Worm (Caenorhabditis elegans) whole organism, dauer: Measurements from ENCODE around the gene F41C3.8.

Experiments used
- unc-62 ChIP-seq: sonication (generic microtip); optimal IDR thresholded peaks from 2 replicates; lab custom pipeline; 2017; ENCODE audit warnings: missing biosample characterization, missing genetic modification reagents, missing genetic modification characterization

The F41C3.8 gene

DNA sequence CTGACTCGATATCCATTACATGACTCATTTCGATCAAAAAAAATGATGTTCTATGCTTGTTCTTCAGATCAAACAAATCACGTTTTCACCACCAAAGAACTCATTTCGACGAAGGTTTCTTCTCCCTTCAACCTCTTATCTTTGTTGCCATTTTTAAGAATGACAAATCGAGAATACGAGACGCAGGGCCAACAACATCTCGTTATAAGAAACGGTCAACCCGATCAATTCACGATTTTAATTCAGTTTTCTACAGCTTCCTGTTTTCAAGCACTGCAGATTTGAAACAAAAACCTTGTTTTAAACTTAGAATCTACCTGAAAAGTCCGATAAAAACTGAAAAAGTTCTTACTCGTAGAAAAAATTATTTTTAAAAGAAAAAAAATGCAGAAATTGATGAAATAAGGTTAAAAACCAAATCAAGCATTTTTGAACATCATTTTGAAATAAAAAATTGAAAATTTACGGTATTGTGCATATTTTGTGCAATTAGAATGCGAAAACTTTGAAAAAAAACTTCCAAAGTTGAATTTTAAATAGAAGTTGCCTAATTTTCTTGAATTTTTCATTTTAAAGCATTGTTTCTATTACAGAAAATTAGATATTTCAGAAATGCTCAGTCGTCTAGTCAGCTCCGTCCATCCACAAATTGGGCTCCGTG, 25.8 kb downstream of the F41C3.8 start, which contains the start of gene acs-11:
acs-11 (plus strand) TSS at position 611 of the 661 bp plus-strand sequence.
- TF ChIP-seq unc-62 (GFP tag; lab: Kevin White, UChicago), result no peak

DNA sequence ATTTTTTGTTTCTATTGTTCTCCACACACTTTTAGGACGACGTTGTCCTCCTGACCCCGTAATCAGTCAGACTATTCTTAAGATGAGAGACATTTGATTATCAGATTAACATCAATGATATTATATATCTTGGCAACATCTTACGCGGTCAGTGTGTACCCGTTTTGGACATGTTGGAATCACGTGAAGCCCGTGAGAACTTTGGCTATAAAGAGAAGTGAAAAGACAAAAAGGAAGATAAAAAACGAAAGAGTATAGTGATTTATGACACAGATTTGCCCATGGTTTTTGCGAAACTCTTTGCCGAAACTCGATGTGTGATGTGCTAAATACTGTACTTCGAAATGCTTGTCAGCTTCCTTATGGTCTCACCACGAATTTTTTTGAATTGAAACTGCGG, 29.4 kb downstream of the F41C3.8 start:
- TF ChIP-seq unc-62 (GFP tag; lab: Kevin White, UChicago), result no peak

DNA sequence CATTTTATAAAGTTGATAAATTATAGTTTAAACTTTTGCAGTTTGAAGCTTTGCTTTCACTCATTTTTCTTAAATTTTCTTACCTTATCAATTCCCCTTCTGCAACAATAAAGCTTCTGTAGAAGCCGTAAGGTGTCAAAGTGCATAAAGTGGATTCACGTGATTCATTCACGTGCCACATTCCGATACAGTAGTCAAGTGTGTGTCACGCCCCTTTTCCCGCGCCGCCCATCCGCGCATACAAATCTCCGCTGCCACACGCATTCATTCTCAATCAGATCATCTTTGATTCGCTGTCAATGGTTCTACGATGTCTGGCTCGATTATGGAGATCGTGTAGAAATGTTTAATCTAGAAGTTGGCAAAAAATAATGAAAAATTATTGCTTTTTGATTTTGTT, 31.2 kb downstream of the F41C3.8 start:
- TF ChIP-seq unc-62 (GFP tag; lab: Kevin White, UChicago), result no peak

DNA sequence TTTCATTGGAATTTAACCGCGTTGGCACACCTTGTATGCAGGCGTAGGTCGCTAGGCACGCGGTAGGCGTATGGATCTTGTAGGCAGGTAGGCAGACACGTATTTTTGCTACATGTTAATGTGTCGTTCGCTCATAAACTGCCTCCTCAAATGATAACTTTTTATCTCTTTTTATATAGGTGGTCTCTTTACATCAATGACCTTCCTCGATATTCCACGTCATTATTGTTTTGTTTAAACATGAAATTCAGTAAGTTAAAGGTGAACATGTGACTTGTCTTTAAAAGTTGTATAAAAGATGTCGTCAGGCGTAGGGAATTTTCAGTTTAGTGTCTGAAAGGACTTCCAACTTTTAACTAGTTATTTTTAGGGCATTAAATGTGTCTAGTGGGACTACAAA, 31.9 kb downstream of the F41C3.8 start:
- no peak for TF ChIP-seq unc-62 (GFP tag; lab: Kevin White, UChicago)

DNA sequence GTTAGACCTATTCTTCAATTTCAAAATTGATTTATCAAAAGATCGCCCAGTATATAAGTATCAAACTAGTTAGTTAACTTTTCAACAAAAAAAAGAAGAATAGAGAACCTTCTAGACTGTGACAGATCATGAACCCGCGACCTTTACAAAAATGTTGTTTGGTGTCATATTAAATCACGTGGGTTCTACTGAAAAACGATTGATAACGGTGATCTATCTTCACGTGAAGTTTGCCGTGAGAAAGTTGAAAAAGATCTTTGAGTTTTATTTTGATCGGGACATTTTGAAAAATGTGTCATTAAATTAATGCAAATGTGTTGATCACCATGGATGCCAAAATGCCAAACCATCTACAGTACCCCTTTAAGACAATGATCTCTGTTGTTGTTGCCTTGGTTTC, 32.5 kb downstream of the F41C3.8 start:
- no peak for TF ChIP-seq unc-62 (GFP tag; lab: Kevin White, UChicago)

DNA sequence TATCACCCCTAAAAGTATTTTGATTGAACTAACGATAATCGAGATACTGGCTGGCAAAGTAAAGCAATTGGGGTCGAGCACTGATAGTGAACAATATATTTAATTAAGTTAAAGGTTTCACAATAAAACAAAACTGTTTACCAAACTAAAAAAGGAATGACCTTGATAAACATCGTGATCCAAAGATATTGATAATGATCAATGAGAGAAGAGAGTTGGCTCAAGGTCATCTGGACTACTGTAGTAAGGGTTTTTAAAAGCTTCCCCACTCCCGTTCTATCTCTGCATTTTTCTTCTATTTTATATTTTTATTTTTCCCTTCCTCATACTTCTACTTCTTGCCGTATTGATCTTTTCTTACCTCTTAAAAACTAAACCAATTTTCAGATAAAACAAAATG, 33.7 kb downstream of the F41C3.8 start, which contains the start of gene F41C3.2:
F41C3.2 (plus strand) TSS at position 388 of the 400 bp plus-strand sequence.
- TF ChIP-seq unc-62 (GFP tag; lab: Kevin White, UChicago), result no peak

DNA sequence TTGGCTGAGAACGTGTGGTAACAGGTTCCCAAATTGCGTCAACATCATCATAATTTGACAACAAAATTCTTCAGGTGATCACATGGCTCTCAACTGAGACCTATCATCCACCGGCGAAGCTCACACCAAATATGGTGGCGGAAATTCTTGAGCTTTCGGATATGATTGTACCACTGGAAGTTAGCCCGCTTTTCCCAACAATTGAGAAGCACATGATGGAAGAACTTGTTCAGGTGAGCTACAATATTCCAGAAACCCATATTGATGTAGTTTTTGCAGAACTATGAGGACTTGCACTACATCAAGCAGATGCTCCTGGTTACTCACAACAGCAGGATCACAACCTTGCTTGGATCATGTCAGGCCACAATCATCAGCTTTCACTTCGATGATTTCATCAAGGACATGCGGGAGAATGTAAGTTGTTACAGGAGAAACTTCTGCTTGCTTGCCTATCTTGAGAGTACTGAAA, 36.4 kb downstream of the F41C3.8 start, which contains the start of gene F41C3.1:
F41C3.1 (plus strand) TSS at position 51 of the 472 bp plus-strand sequence.
- no peak for TF ChIP-seq unc-62 (GFP tag; lab: Kevin White, UChicago)

DNA sequence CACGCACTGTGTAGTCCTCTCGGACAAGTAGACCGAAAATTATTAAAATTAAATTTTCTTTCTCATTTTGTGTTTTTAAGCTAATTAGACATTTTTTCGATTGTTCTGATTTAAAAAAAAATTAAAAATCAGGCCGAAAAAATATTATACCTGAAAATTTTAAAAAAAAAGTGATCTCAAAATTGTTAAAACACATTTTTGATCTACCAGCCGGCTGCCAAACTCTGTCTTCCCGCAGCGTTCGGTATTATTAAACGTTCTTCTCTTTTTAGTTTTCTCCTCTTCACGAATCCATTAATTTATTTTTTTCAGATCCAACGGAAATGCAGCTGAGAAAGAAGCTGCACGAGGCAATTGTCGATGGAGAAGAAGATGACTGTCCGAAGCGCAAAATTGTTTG, 37.3 kb downstream of the F41C3.8 start, which contains the start of gene C27D9.1:
C27D9.1 (plus strand) TSS at position 281 of the 400 bp plus-strand sequence.
- TF ChIP-seq unc-62 (GFP tag; lab: Kevin White, UChicago), result no peak

DNA sequence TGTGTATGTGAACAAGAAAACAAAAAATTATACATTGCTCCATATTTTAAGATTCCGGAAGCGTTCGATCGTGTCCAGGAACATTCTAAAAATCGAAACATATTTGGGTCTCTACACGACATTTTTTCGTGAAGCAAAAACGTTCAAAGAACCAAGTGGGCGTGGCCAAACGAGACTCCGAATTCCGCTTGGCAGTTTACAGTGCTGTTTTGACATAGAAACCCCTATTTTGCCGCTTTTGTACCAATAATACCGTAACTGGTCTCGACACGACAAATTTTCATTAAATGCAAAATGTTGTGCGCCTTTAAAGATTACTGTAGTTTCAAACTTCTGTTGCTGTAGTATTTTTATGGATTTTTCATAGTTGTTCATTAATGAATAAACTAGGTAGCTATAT, 39.8 kb downstream of the F41C3.8 start:
- TF ChIP-seq unc-62 (GFP tag; lab: Kevin White, UChicago), result no peak

DNA sequence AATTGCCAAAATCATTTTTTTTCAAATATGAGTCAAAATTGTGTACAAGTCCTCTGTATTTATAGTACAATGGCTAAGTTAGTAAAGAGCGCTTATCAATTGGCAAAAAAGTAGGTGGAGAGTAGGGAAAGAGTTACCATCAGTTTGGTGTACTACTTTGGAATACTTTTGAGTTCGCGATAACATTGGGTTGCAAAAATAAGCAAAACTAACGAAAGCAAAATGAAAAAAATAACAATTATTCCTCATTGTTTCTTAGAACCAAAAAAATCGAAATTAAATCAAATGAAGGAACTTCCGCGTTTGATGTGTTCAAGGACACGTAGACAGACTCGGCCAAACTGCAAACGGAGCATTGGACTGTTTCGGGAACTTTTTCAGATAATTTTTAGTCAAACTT, 40.9 kb downstream of the F41C3.8 start, which contains the start of gene C27D9.2:
C27D9.2 (minus strand) TSS at position 101 of the 400 bp plus-strand sequence.
- TF ChIP-seq unc-62 (GFP tag; lab: Kevin White, UChicago), result no peak

DNA sequence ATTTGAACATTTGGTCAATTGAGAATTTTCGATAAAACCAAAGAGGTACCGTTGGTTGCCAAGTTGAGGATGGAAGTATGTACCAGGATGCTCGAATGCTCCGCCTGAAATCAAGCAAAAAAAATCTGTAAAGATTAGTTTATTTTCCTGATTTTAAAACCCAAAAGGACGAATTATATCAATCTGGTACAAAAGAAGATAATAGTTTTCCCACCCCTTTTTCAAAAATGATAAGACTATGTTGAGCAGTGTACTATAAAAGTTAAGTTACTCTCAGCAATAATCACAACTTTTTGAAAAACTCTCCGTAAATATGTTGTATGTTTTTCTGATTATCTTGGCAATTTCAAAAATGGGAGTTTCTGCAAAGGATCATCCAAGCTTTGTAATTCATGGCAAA, 42.6 kb downstream of the F41C3.8 start, which contains the start of gene F26G1.3:
F26G1.3 (plus strand) TSS at position 301 of the 400 bp plus-strand sequence.
- no peak for TF ChIP-seq unc-62 (GFP tag; lab: Kevin White, UChicago)

DNA sequence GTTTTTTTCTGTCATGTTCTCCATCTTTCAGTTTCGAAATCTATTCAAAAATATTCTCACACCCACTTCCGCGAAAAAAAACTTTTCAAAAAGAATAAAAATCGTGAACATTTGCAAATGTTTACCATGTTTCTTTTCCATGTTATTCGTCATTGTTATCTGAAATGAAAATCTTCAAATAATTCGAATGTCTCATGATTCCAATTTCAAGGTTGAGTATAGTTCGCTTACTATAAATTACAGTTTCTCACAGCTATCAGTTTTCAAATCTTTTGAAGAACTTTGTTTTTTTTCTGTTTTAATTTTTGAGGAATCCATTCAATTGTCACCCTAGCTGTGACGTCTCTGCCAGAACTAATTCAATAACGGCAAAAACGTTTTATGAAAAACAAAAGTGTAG, 44.0 kb downstream of the F41C3.8 start:
- TF ChIP-seq unc-62 (GFP tag; lab: Kevin White, UChicago), result no peak

DNA sequence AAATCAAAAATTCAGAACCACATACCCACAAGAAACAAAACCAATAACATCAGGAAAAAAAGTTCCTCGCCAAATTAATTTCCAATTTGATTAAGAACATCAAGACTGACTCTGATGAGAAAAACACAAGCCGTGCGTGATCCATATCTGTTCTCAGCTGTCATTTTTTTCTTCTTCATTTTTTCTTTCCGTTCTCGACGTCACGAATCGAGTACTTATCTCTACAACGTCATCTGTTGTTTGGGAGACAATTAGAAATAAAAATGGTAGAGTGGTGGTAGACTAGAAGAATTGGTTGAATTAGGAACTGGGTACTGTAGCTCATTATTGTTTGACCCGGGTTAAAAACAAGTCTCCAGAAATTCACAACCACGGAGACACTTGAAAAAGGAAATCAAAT, 45.2 kb downstream of the F41C3.8 start:
- TF ChIP-seq unc-62 (GFP tag; lab: Kevin White, UChicago), result no peak

DNA sequence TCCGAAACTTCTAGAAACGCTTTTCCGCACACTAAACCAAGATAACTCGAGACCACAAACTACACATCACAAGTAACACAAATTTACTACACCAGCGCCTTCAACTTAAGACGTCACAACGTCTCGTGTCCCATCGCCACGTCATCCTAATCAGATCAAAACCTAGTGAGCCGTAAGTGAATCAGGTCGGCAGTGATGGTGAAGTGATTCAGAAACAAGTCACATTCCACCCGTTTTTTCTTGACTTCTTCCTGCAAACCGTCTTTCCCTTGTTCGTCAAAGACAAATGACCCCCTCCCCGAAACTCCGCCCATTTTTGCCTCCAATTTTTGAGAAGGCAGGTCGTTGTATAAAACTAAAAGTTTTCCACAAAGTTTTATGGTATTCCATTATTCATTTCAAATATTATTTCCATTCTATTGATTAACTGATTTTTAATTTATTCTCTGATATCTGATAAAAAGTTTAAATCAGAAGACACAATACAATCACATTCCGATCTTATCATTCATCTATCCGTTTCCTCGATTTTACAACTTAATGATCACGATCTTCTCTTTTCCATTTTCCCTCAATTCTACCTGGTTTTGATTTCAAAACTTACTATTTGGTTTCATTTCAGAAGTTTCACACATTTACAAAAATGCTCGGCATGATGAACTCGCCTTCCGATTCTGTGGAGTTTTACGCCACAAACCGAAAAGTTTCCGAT, 46.9 kb downstream of the F41C3.8 start, which contains the start of gene F26G1.2:
F26G1.2 (plus strand) TSS at position 508 of the 712 bp plus-strand sequence.
- TF ChIP-seq unc-62 (GFP tag; lab: Kevin White, UChicago), result no peak

DNA sequence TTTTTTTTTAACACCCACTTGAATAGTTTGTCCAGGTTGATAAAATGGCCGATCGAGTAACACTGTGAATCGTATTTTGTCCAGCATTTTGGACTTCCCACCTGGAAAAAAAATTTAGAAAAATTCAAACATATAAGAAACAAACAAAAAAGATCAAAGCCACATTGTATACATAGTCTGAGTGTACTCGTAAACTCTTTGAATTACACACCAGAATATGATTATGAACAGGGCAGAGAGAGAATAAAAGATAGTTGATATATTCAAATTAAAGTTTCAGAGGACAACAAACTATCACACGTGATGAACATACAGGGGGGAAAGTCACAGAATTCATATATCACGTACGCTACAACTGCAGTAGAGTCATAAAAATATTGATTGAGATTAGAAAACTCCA, 50.4 kb downstream of the F41C3.8 start, which contains the start of gene ttm-2:
ttm-2 (minus strand) TSS at position 101 of the 400 bp plus-strand sequence.
- no peak for TF ChIP-seq unc-62 (GFP tag; lab: Kevin White, UChicago)

DNA sequence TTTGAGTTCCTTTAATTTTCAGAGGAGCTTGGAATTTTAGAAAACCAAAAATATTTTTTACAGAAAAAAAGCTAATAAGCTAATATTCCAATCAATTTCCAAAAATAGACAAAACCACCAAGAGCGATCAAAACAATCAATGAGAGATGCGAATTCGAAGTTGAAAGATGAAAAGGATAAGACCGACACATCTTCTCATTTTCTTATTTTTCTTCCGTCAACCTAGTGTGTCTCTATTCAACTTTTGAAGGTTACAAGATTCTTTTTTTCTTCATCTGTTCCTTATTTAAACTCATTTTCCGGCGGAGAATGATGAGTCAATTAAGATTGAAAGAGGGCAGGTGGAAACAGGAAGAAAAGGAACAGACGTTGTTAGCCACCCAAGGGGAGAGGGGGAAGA, 51.8 kb downstream of the F41C3.8 start:
- no peak for TF ChIP-seq unc-62 (GFP tag; lab: Kevin White, UChicago)
